Fruit fly (Drosophila melanogaster): Measurements from ENCODE around the gene CG1316.

The CG1316 gene

dm6 chr3L:4288591-4289056 is 5.0 kb downstream of the CG1316 start, which contains the start of gene Hexo1:
Gene Hexo1 (plus strand): TSS chr3L:4288641.
- TF ChIP-seq psq (optimal IDR thresholded peaks at IDR 0.05), result no peak
- no peak for TF ChIP-seq h (optimal IDR thresholded peaks at IDR 0.05)
- TF ChIP-seq insv (optimal IDR thresholded peaks at IDR 0.05), result no peak
- no peak for TF ChIP-seq Sin3A (optimal IDR thresholded peaks at IDR 0.05)
- no peak for TF ChIP-seq ttk (optimal IDR thresholded peaks at IDR 0.05)
- TF ChIP-seq Myc (optimal IDR thresholded peaks at IDR 0.05), result no peak

DNA sequence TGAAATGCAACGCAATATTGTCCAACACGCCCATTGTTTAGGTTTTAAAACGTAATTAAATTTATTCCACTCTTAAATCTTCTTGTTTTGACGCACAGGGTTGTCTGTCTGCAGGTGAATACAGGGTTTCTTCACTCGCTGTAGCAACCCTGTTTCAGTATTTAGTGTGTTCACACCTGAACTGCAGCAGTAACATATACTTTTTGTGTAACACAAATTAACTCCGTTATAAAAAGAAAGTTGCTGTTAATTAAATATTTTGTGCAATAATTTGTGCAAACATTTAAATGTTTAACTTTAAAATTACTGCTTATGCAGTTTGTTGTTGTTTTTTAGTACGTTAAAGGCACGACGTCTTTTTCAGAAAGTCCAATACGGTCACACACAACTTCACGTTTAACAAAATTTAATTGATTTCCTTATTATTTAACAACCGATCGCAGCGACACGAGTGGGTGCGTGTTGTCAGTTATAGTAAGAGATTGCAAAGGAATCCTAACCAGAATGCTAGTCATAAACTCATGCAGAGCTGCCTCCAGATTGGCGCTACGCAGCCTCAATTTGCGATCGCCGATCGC is 8.6 kb downstream of the CG1316 start, which contains the start of the genes CG15012 and Fdx2:
CG15012 (minus strand) TSS at position 127 of the 578 bp plus-strand sequence.
Fdx2 (plus strand) TSS at position 363 of the 578 bp plus-strand sequence.
- TF ChIP-seq psq (optimal IDR thresholded peaks at IDR 0.05) (no peak), Myc (optimal IDR thresholded peaks at IDR 0.05) (no peak), insv (optimal IDR thresholded peaks at IDR 0.05) (no peak), ttk (optimal IDR thresholded peaks at IDR 0.05) (no peak), h (optimal IDR thresholded peaks at IDR 0.05) (no peak), Sin3A (optimal IDR thresholded peaks at IDR 0.05) (no peak)

DNA sequence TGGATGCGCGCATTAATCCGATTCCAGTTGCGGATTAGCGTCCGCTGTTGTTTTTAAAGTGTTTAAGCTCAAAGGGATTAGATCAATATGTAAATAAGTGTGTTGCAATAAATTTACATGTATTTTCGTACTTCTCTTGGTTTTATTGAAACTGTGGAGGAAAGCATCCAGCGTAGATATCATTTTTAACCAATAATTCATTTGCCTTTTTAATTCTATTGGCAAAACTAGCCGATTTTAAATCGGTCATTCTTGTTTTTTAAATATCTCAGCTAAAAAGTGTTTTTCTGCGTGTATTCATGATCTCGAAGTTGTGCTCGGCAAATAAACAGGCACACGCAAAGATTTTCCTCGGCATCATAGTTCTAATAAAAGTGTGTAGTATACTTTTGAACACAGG is 9.7 kb downstream of the CG1316 start:
- TF ChIP-seq h (optimal IDR thresholded peaks at IDR 0.05) (no peak), Sin3A (optimal IDR thresholded peaks at IDR 0.05) (no peak), psq (optimal IDR thresholded peaks at IDR 0.05) (no peak), Myc (optimal IDR thresholded peaks at IDR 0.05) (no peak), insv (optimal IDR thresholded peaks at IDR 0.05) (no peak), ttk (optimal IDR thresholded peaks at IDR 0.05) (no peak)

DNA sequence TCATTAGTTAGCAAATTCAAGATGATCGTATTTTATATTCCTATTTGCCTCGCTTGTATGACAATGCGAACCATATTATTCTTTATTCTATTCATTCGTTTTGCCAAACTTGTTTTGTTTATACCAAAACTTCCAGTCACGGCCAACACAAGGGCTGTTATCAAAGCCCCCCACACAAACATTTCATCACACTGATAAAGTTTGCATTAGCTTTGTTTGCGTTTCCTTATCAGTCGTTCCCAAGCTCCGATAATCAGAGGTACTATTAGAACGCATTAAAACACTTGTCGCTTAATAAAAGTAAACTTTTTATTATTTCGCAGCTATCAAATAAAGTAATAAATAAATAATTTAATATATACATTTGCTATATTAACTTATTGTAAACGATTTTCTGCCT is 10.1 kb downstream of the CG1316 start:
- TF ChIP-seq ttk (optimal IDR thresholded peaks at IDR 0.05) (no peak), psq (optimal IDR thresholded peaks at IDR 0.05) (no peak), insv (optimal IDR thresholded peaks at IDR 0.05) (no peak), h (optimal IDR thresholded peaks at IDR 0.05) (no peak), Sin3A (optimal IDR thresholded peaks at IDR 0.05) (no peak), Myc (optimal IDR thresholded peaks at IDR 0.05) (no peak)

dm6 chr3L:4296760-4297159 is 13.1 kb downstream of the CG1316 start:
- TF ChIP-seq insv (optimal IDR thresholded peaks at IDR 0.05), result no peak

DNA sequence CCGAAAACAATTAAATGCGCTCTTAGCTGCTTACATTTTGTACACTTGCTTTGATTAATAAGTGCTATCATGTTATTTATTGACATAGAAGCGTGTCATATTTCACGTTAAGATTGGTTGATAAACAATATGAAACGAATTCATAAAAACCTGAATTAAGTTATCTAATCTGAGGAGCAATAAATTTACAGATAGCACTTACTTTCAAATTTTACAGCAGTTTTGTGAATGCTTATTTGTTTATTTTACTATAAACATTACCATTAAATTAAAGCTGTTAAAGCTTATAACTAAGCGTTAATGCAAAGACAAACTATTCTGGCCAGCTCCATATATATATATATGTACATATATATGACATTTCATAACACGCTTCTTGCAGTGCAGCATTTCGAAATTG is 18.4 kb downstream of the CG1316 start:
- TF ChIP-seq insv (optimal IDR thresholded peaks at IDR 0.05), result no peak

dm6 chr3L:4304244-4304959 is 20.8 kb downstream of the CG1316 start:
- no peak for TF ChIP-seq Myc (optimal IDR thresholded peaks at IDR 0.05)
- no peak for TF ChIP-seq psq (optimal IDR thresholded peaks at IDR 0.05)
- no peak for TF ChIP-seq ttk (optimal IDR thresholded peaks at IDR 0.05)
- TF ChIP-seq insv (optimal IDR thresholded peaks at IDR 0.05), result no peak
- no peak for TF ChIP-seq h (optimal IDR thresholded peaks at IDR 0.05)
- TF ChIP-seq Sin3A (optimal IDR thresholded peaks at IDR 0.05), result no peak

DNA sequence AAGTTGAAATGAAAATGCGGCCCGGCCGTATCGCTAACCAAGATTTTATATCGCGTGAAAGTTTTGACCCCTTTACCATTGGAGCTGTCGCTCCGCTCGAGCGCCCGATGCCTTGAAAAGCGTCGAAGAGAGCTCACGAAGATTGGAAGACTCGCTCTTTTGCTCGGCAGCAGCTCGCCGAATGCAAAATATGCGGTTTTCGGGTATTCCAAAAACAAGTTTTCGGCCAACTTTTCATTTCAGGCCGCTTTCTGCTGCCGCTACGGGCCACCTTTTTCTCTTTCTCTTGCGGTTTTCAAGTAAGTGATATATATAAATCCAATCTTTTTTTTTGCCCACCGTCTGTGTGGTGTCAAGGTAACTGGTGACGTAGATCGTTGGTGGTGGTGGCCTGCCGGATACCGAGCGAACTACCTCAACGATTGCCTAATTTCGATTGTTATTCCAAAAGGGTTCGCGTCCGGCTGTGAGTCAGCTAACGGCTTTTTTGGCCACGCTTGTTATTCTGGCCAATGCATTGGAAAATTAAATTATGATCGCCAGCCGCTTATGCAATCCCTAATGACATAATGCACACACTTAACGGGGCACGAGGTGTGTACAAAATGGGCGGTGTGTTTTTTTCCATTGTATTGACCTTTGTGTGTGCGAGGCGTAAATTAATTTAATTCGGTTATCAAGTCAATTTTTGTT is 24.2 kb downstream of the CG1316 start, which contains the start of gene dyl:
dyl (minus strand) TSS at position 28 of the 693 bp plus-strand sequence.
- TF ChIP-seq h (optimal IDR thresholded peaks at IDR 0.05), result no peak
- no peak for TF ChIP-seq psq (optimal IDR thresholded peaks at IDR 0.05)
- TF ChIP-seq insv (optimal IDR thresholded peaks at IDR 0.05), result no peak
- TF ChIP-seq Sin3A (optimal IDR thresholded peaks at IDR 0.05), result no peak
- TF ChIP-seq ttk (optimal IDR thresholded peaks at IDR 0.05), result no peak
- TF ChIP-seq Myc (optimal IDR thresholded peaks at IDR 0.05), result no peak

- TF ChIP-seq ttk (optimal IDR thresholded peaks at IDR 0.05) (no peak), Myc (optimal IDR thresholded peaks at IDR 0.05) (no peak), h (optimal IDR thresholded peaks at IDR 0.05) (no peak), insv (optimal IDR thresholded peaks at IDR 0.05) (no peak), psq (optimal IDR thresholded peaks at IDR 0.05) (no peak), Sin3A (optimal IDR thresholded peaks at IDR 0.05) (no peak)
Measured at dm6 chr3L:4310604-4311003, 27.0 kb downstream of the CG1316 start.

DNA sequence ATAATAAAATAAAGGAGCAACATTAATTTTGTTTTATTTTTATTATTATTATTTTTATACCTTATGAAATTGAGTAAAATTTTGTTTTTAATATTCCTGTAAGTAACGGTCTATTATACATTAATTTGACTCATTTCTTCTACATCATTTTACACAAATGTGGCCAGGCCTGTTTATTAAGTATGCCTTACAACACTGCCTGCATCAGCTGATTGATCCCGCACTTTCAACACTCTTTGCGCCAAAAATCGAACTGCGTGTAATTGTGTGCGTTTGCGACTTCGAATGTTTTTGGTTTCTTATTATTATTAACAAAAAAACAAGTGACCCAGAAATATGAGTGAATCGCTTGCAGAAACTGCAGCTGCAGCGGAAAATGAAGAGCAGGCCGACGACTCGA is 29.6 kb downstream of the CG1316 start, which contains the start of gene Claspin:
Claspin (plus strand) TSS at position 185 of the 400 bp plus-strand sequence.
- no peak for TF ChIP-seq Myc (optimal IDR thresholded peaks at IDR 0.05)

dm6 chr3L:4318677-4319580 is 35.3 kb downstream of the CG1316 start, which contains the start of gene PMP34:
Gene PMP34 (plus strand): TSS chr3L:4318755.
- TF ChIP-seq Myc (optimal IDR thresholded peaks at IDR 0.05) (no peak), Sin3A (optimal IDR thresholded peaks at IDR 0.05) (no peak), ttk (optimal IDR thresholded peaks at IDR 0.05) (no peak)

All from Kc167 (cell line).